Fruit fly (Drosophila melanogaster) S2 (cell line): ENCODE results near the gene CG43678.

Experiments used
- CG8478 ChIP-seq: fragments of >200 bp; optimal IDR thresholded peaks from 2 replicates; lab custom pipeline; 2018
- CTCF ChIP-seq, 2 experiments: fragments of >200 bp; optimal IDR thresholded peaks; 2 replicates each; lab custom pipeline; 2018

Gene CG43678

DNA sequence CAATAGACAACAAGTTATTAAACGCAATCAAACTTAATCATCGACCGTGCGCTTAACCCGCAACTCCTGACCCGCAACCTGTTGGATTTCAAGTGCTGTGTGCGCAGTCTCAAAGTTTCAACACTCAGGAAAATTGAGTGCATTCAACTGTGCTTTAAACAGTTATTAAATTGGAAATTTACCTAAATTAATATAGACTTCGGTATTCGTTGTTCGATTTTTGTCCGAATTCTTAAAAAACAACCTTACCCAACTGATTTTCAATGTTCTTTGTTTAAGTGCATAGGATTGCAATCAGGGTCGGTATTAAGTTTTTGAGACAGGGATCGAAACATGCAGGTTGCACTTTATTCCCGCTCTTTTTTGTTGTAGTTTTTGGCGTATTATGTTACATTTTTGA, 44.2 kb downstream of the CG43678 start:
- TF ChIP-seq CG8478 (lab: Kevin White, UChicago) (no peak), CTCF (optimal IDR thresholded peaks at IDR 0.05; lab: Kevin White, UChicago) (no peak)

DNA sequence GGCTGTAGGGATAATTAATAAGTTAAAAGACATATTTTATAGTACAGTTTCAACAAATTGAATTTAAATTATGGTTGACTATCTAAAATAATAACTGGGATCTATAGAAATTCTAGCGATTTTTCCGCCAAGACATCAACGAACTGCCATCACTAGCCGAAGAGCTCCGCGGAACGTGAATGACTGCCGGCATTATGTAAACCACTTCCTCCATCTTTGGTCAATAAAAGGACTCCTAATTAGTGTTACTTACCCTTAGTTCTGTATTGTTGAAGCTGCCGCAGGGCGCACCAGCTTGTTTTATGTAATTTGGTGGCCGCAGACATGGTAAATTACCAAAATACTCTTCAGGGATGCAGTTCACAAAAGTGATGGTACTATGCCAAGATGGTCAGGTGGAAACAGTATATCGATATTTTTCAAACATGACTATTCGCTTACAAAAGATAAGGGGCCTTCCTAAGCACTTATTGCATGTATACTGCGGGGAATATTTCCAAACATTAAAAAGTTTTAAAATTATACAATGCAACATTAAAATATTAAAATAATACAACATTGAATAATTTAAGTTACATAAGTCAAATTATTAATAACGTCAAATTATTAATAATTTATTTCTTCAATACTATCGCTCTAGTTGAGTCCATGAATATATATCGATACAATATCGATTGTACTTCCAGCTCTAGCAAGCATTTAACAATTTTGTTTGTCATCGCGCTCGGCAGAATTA, 49.8 kb downstream of the CG43678 start, which contains the start of the genes mRpL39 and Prosbeta2:
Gene mRpL39, minus strand, starts transcription at position 383 of the 736 bp plus-strand sequence.
Gene Prosbeta2, plus strand, starts transcription at position 668 of the 736 bp plus-strand sequence.
- no peak for TF ChIP-seq CG8478 (lab: Kevin White, UChicago)
- no peak for TF ChIP-seq CTCF (optimal IDR thresholded peaks at IDR 0.05; lab: Kevin White, UChicago)
